Worm (Caenorhabditis elegans): Measurements from ENCODE around the gene csn-3.
"Not testable (repeated sequence)": the region's sequence is repeated elsewhere in the genome, so short reads cannot be mapped to it uniquely, and the experiment has no call there.

- not testable (repeated sequence) for TF ChIP-seq irx-1, fos-1, nhr-11, snpc-4, aha-1 (tag; optimal IDR thresholded peaks at IDR 0.05)
Measured at ce11 chrIV:230714-231113, 36.2 kb downstream of the csn-3 start.
